Worm (Caenorhabditis elegans) whole organism, young adult: Measurements from ENCODE around the gene W09G12.6.

Source experiments
- F33H1.4 ChIP-seq: fragments of 200-800 bp; sonication (Bioruptor generic); IDR thresholded peaks from 2 replicates; pipeline ENCODE4 v1.3.6; 2022; ENCODE audit warnings: missing genetic modification reagents, missing genetic modification characterization, missing compliant biosample characterization
- F57C9.4 ChIP-seq: sonication (generic microtip); optimal IDR thresholded peaks from 2 replicates; lab custom pipeline; 2017; ENCODE audit warnings: mild to moderate bottlenecking, missing genetic modification characterization, missing compliant biosample characterization
- K11D2.4 ChIP-seq: fragments of 200-800 bp; sonication (Bioruptor generic); IDR thresholded peaks from 2 replicates; pipeline ENCODE4 v1.3.6; 2022; ENCODE audit warnings: missing genetic modification reagents, missing genetic modification characterization, missing compliant biosample characterization
- Y95B8A.8 ChIP-seq: fragments of 200-800 bp; sonication (Bioruptor generic); IDR thresholded peaks from 2 replicates; pipeline ENCODE4 v1.3.6; 2022; ENCODE audit warnings: missing genetic modification reagents, missing genetic modification characterization, missing compliant biosample characterization
- ZK185.1 ChIP-seq: sonication (generic microtip); optimal IDR thresholded peaks from 2 replicates; lab custom pipeline; 2016; ENCODE audit warnings: mild to moderate bottlenecking, missing genetic modification characterization, missing compliant biosample characterization; ENCODE audit not compliant: poor library complexity, severe bottlenecking
- aptf-3 ChIP-seq: fragments of 200-800 bp; sonication (Bioruptor generic); IDR thresholded peaks from 2 replicates; pipeline ENCODE4 v1.3.6; 2022; ENCODE audit warnings: missing genetic modification characterization, missing compliant biosample characterization
- attf-3 ChIP-seq: fragments of 200-800 bp; sonication (Bioruptor generic); conservative IDR thresholded peaks from 2 replicates; pipeline ENCODE4 v1.3.6; 2022; ENCODE audit warnings: missing genetic modification reagents, missing genetic modification characterization, missing compliant biosample characterization
- ceh-27 ChIP-seq: fragments of 200-800 bp; sonication (Bioruptor generic); optimal IDR thresholded peaks from 2 replicates; lab custom pipeline; 2018; ENCODE audit warnings: mild to moderate bottlenecking, missing genetic modification characterization, moderate library complexity, missing compliant biosample characterization
- ceh-58 ChIP-seq: fragments of 200-800 bp; sonication (Bioruptor generic); IDR thresholded peaks from 2 replicates; pipeline ENCODE4 v1.3.6; 2022; ENCODE audit warnings: missing genetic modification characterization, missing compliant biosample characterization
- ceh-79 ChIP-seq: sonication (generic microtip); optimal IDR thresholded peaks from 2 replicates; lab custom pipeline; 2017; ENCODE audit warnings: mild to moderate bottlenecking, missing genetic modification characterization, missing compliant biosample characterization
- dpff-1 ChIP-seq: sonication (generic microtip); optimal IDR thresholded peaks from 2 replicates; lab custom pipeline; 2017; ENCODE audit warnings: mild to moderate bottlenecking, missing genetic modification characterization, missing compliant biosample characterization
- egl-44 ChIP-seq: fragments of 200-800 bp; sonication (Bioruptor generic); IDR thresholded peaks from 2 replicates; pipeline ENCODE4 v1.3.6; 2022; ENCODE audit warnings: missing genetic modification reagents, missing genetic modification characterization, missing compliant biosample characterization
- ets-4 ChIP-seq: fragments of 200-800 bp; sonication (Bioruptor generic); optimal IDR thresholded peaks from 2 replicates; lab custom pipeline; 2018; ENCODE audit warnings: mild to moderate bottlenecking, missing genetic modification characterization, missing compliant biosample characterization
- him-1 ChIP-seq: sonication (generic microtip); optimal IDR thresholded peaks from 2 replicates; lab custom pipeline; 2016; ENCODE audit warnings: missing genotype, missing genetic modification reagents, missing genetic modification characterization, missing compliant biosample characterization
- hmg-1.2 ChIP-seq: fragments of 200-800 bp; sonication (Bioruptor generic); IDR thresholded peaks from 2 replicates; pipeline ENCODE4 v1.3.6; 2022; ENCODE audit warnings: missing genetic modification reagents, missing genetic modification characterization, missing compliant biosample characterization
- lin-40 ChIP-seq: sonication (generic microtip); optimal IDR thresholded peaks from 2 replicates; lab custom pipeline; 2016; ENCODE audit warnings: missing genetic modification characterization, mild to moderate bottlenecking, missing compliant biosample characterization, missing genotype, missing genetic modification reagents
- lin-54 ChIP-seq: fragments of 200-800 bp; sonication (Bioruptor generic); optimal IDR thresholded peaks from 2 replicates; lab custom pipeline; 2018; ENCODE audit warnings: mild to moderate bottlenecking, missing genetic modification characterization, missing compliant biosample characterization
- madf-6 ChIP-seq: fragments of 200-800 bp; sonication (Bioruptor generic); IDR thresholded peaks from 2 replicates; pipeline ENCODE4 v1.3.6; 2022; ENCODE audit warnings: missing genetic modification reagents, missing genetic modification characterization, missing compliant biosample characterization
- mcd-1 ChIP-seq: fragments of 200-800 bp; sonication (Bioruptor generic); IDR thresholded peaks from 2 replicates; pipeline ENCODE4 v1.3.6; 2022; ENCODE audit warnings: missing genetic modification reagents, missing genetic modification characterization, missing compliant biosample characterization
- mxl-1 ChIP-seq: sonication (generic microtip); optimal IDR thresholded peaks from 2 replicates; lab custom pipeline; 2016; ENCODE audit warnings: missing genetic modification characterization, missing compliant biosample characterization
- nfyb-1 ChIP-seq: fragments of 200-800 bp; sonication (Bioruptor generic); IDR thresholded peaks from 2 replicates; pipeline ENCODE4 v1.3.6; 2022; ENCODE audit warnings: missing genetic modification reagents, missing genetic modification characterization, missing compliant biosample characterization
- nhr-179 ChIP-seq: sonication (generic microtip); optimal IDR thresholded peaks from 2 replicates; lab custom pipeline; 2016; ENCODE audit warnings: mild to moderate bottlenecking, missing genetic modification characterization, missing compliant biosample characterization
- nhr-80 ChIP-seq: sonication (generic microtip); optimal IDR thresholded peaks from 2 replicates; lab custom pipeline; 2016; ENCODE audit warnings: missing genetic modification characterization, missing compliant biosample characterization
- pbrm-1 ChIP-seq: fragments of 200-800 bp; sonication (Bioruptor generic); IDR thresholded peaks from 2 replicates; pipeline ENCODE4 v1.3.6; 2022; ENCODE audit warnings: missing genetic modification reagents, missing genetic modification characterization, missing compliant biosample characterization
- pha-4 ChIP-seq: fragments of 150-350 bp; sonication (generic microtip); optimal IDR thresholded peaks from 2 replicates; lab custom pipeline; 2014; ENCODE audit warnings: missing biosample characterization, missing genetic modification reagents, missing genetic modification characterization
- rec-8 ChIP-seq, 2 experiments: sonication (generic microtip); optimal IDR thresholded peaks; 2 replicates each; lab custom pipeline; 2016; ENCODE audit warnings: mild to moderate bottlenecking in 2 of 2, missing genetic modification characterization in 2 of 2, missing genetic modification reagents in 2 of 2, missing genotype in 2 of 2, missing biosample characterization in 1 of 2, missing compliant biosample characterization in 1 of 2, moderate library complexity in 1 of 2
- sdz-38 ChIP-seq: sonication (generic microtip); optimal IDR thresholded peaks from 2 replicates; lab custom pipeline; 2016; ENCODE audit warnings: missing genotype, missing genetic modification characterization, missing compliant biosample characterization
- snpc-1.1 ChIP-seq: sonication (generic microtip); optimal IDR thresholded peaks from 2 replicates; lab custom pipeline; 2017; ENCODE audit warnings: missing genetic modification characterization, mild to moderate bottlenecking, missing compliant biosample characterization, antibody characterized with exemption, moderate library complexity, missing genotype, missing genetic modification reagents; ENCODE audit not compliant: insufficient read depth
- snpc-4 ChIP-seq, 5 experiments: fragments of 150-350 bp in 1 of 5; sonication (generic microtip) in 4 of 5; optimal IDR thresholded peaks; 2 replicates each; lab custom pipeline; 2014 to 2018; ENCODE audit warnings: missing genetic modification characterization in 5 of 5, missing biosample characterization in 3 of 5, antibody characterized with exemption in 2 of 5, mild to moderate bottlenecking in 2 of 5, missing compliant biosample characterization in 2 of 5, missing genotype in 2 of 5, moderate library complexity in 2 of 5, missing genetic modification reagents in 1 of 5
- tbp1 ChIP-seq: fragments of 200-800 bp; sonication (Bioruptor generic); optimal IDR thresholded peaks from 2 replicates; lab custom pipeline; 2018; ENCODE audit warnings: mild to moderate bottlenecking, missing genetic modification characterization, missing compliant biosample characterization
- ztf-22 ChIP-seq: fragments of 200-800 bp; sonication (Bioruptor generic); optimal IDR thresholded peaks from 2 replicates; lab custom pipeline; 2018; ENCODE audit warnings: mild to moderate bottlenecking, missing genetic modification characterization, moderate library complexity, missing compliant biosample characterization
- ztf-28 ChIP-seq: fragments of 200-800 bp; sonication (Bioruptor generic); IDR thresholded peaks from 2 replicates; pipeline ENCODE4 v1.3.6; 2022; ENCODE audit warnings: missing genetic modification reagents, missing genetic modification characterization, missing compliant biosample characterization

Gene W09G12.6

ce11 chrIV:1260474-1260873 lies 28.8 kb downstream of the W09G12.6 start (continued):
- TF ChIP-seq ceh-27 (GFP tag; lab: Kevin White, UChicago) (no peak), pbrm-1 (peak; percentile 71; the same call in 1 of the 2 replicates), ceh-58 (GFP tag; lab: Robert Waterston, UW) (no peak), F57C9.4 (tag; lab: Kevin White, UChicago) (no peak), him-1 (tag; lab: Kevin White, UChicago) (peak; percentile 6), snpc-4 (GFP tag; optimal IDR thresholded peaks at IDR 0.05; lab: Kevin White, UChicago) (no peak), snpc-4 (tag; optimal IDR thresholded peaks at IDR 0.05; lab: Kevin White, UChicago) (peak; percentile 83 to 96 (median 92)), snpc-1.1 (tag; lab: Kevin White, UChicago) (peak; percentile 91), lin-54 (peak; percentile 25), lin-40 (tag; lab: Kevin White, UChicago) (no peak), F33H1.4 (GFP tag; lab: Robert Waterston, UW) (peak; percentile 43), attf-3 (GFP tag; lab: Robert Waterston, UW) (no peak), dpff-1 (tag; lab: Kevin White, UChicago) (no peak), mcd-1 (GFP tag; lab: Robert Waterston, UW) (peak; percentile 42; the same call in 1 of the 2 replicates), hmg-1.2 (GFP tag; lab: Robert Waterston, UW) (peak; percentile 72; the same call in 1 of the 2 replicates)

- TF ChIP-seq ceh-79 (tag; lab: Kevin White, UChicago) (no peak), egl-44 (GFP tag; lab: Robert Waterston, UW) (no peak), attf-3 (GFP tag; lab: Robert Waterston, UW) (no peak), pha-4 (no peak), Y95B8A.8 (GFP tag; lab: Robert Waterston, UW) (no peak), aptf-3 (no peak), nfyb-1 (no peak), madf-6 (no peak), mxl-1 (tag; lab: Kevin White, UChicago) (no peak), ets-4 (GFP tag; lab: Kevin White, UChicago) (no peak), nhr-80 (tag; lab: Kevin White, UChicago) (no peak), rec-8 (tag; optimal IDR thresholded peaks at IDR 0.05; lab: Kevin White, UChicago) (no peak)
Observed at ce11 chrIV:1261024-1261423, 29.3 kb downstream of the W09G12.6 start, which contains the start of gene clec-169. Gene clec-169 (plus strand): TSS chrIV:1261324.

DNA sequence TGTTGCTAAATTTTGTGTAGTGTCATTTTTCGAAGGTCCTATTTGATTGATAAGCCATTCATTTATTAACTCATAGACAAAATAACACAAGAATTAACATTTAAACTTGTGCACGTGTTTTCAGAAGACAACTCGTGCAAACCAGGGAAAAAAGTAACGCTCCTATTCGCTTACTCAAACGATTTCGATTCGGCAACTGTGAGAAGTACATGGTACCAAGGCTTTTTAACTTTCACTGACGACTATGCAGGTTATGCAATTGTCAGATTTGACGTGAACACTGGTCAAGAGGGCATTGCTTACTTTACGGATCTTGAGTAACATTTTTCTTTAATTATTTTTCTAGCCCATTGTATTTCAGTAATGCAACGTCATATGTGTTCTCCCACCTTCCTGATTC lies 30.2 kb downstream of the W09G12.6 start:
- no peak for TF ChIP-seq ztf-28

- TF ChIP-seq hmg-1.2 (GFP tag; lab: Robert Waterston, UW), result no peak
- no peak for TF ChIP-seq snpc-1.1 (tag; lab: Kevin White, UChicago)
- TF ChIP-seq sdz-38 (tag; lab: Kevin White, UChicago), result no peak
- no peak for TF ChIP-seq ztf-22 (GFP tag; lab: Kevin White, UChicago)
- no peak for TF ChIP-seq nhr-179 (tag; lab: Kevin White, UChicago)
- no peak for TF ChIP-seq ZK185.1 (tag; lab: Kevin White, UChicago)
- TF ChIP-seq K11D2.4, result no peak
- no peak for TF ChIP-seq tbp1 (GFP tag; lab: Kevin White, UChicago)
Observed at ce11 chrIV:1264928-1265327, 33.2 kb downstream of the W09G12.6 start, which contains the start of gene F38A1.13. Gene F38A1.13 (plus strand): TSS chrIV:1265228.
